Fruit fly (Drosophila melanogaster) whole organism, embryonic: ENCODE results near the gene CG9008.

Source experiments
- Ada2b ChIP-seq: fragments of 200-800 bp; sonication (Bioruptor generic); IDR thresholded peaks from 2 replicates; pipeline ENCODE4 v1.3.6; 2022; ENCODE audit warnings: missing biosample characterization, missing genetic modification characterization
- CG10147 ChIP-seq: fragments of 200-800 bp; sonication (Bioruptor generic); optimal IDR thresholded peaks from 2 replicates; lab custom pipeline; 2019; ENCODE audit warnings: missing biosample characterization, mild to moderate bottlenecking, missing genetic modification characterization, moderate library complexity
- CG10209 ChIP-seq: fragments of 200-800 bp; sonication (Bioruptor generic); optimal IDR thresholded peaks from 3 replicates; lab custom pipeline; 2017; ENCODE audit warnings: missing biosample characterization, mild to moderate bottlenecking, missing genetic modification characterization, missing genetic modification reagents
- CG10274 ChIP-seq: fragments of 200-800 bp; sonication (Bioruptor generic); optimal IDR thresholded peaks from 3 replicates; lab custom pipeline; 2017; ENCODE audit warnings: missing biosample characterization, mild to moderate bottlenecking, missing genetic modification characterization
- CG12071 ChIP-seq: fragments of 200-800 bp; sonication (Bioruptor generic); optimal IDR thresholded peaks from 3 replicates; lab custom pipeline; 2018; ENCODE audit warnings: missing biosample characterization, mild to moderate bottlenecking, missing genetic modification characterization
- CG1233 ChIP-seq: fragments of 200-800 bp; sonication (Bioruptor generic); optimal IDR thresholded peaks from 4 replicates; lab custom pipeline; 2018; ENCODE audit warnings: missing biosample characterization, mild to moderate bottlenecking, missing genetic modification characterization
- CG13296 ChIP-seq: fragments of 200-800 bp; sonication (Bioruptor generic); optimal IDR thresholded peaks from 3 replicates; lab custom pipeline; 2018; ENCODE audit warnings: missing biosample characterization, mild to moderate bottlenecking, missing genetic modification characterization
- CG14860 ChIP-seq: fragments of 200-800 bp; sonication (Bioruptor generic); IDR thresholded peaks from 3 replicates; pipeline ENCODE4 v1.3.6; 2022; ENCODE audit warnings: missing biosample characterization, missing genetic modification characterization; ENCODE audit not compliant: partially characterized antibody
- CG17359 ChIP-seq: fragments of 200-800 bp; sonication (Bioruptor generic); optimal IDR thresholded peaks from 3 replicates; lab custom pipeline; 2018; ENCODE audit warnings: missing biosample characterization, mild to moderate bottlenecking, missing genetic modification characterization, moderate library complexity
- CG17612 ChIP-seq: fragments of 200-800 bp; sonication (Bioruptor generic); IDR thresholded peaks from 2 replicates; pipeline ENCODE4 v1.3.6; 2022; ENCODE audit warnings: missing biosample characterization, missing genetic modification characterization
- CG3163 ChIP-seq: fragments of 200-800 bp; sonication (Bioruptor generic); optimal IDR thresholded peaks from 3 replicates; lab custom pipeline; 2016; ENCODE audit warnings: missing biosample characterization, missing genetic modification characterization
- CG4282 ChIP-seq: fragments of 200-800 bp; sonication (Bioruptor generic); optimal IDR thresholded peaks from 2 replicates; lab custom pipeline; 2016; ENCODE audit warnings: missing biosample characterization, missing genetic modification characterization
- CG4328 ChIP-seq: fragments of 200-800 bp; sonication (Bioruptor generic); optimal IDR thresholded peaks from 3 replicates; lab custom pipeline; 2017; ENCODE audit warnings: missing biosample characterization, missing genetic modification reagents, missing genetic modification characterization
- CG4820 ChIP-seq: fragments of 200-800 bp; sonication (Bioruptor generic); optimal IDR thresholded peaks from 3 replicates; lab custom pipeline; 2016; ENCODE audit warnings: missing biosample characterization, missing genetic modification characterization
- CG8290 ChIP-seq, 3 experiments: fragments of 200-800 bp; sonication (Bioruptor generic); optimal IDR thresholded peaks; 2 replicates each; lab custom pipeline; 2016 to 2019; ENCODE audit warnings: missing biosample characterization in 3 of 3, missing genetic modification characterization in 3 of 3, mild to moderate bottlenecking in 2 of 3, moderate library complexity in 1 of 3
- CG8388 ChIP-seq: fragments of 200-800 bp; sonication (Bioruptor generic); optimal IDR thresholded peaks from 2 replicates; lab custom pipeline; 2019; ENCODE audit warnings: missing biosample characterization, mild to moderate bottlenecking, missing genetic modification characterization, moderate library complexity
- CG8924 ChIP-seq: fragments of 200-800 bp; optimal IDR thresholded peaks from 3 replicates; lab custom pipeline; 2019; ENCODE audit warnings: missing biosample characterization, mild to moderate bottlenecking, missing genetic modification characterization, moderate library complexity
- CkIIα-i1 ChIP-seq: fragments of 200-800 bp; sonication (Bioruptor generic); IDR thresholded peaks from 2 replicates; pipeline ENCODE4 v1.3.6; 2022; ENCODE audit warnings: missing biosample characterization, missing genetic modification characterization
- Deaf1 ChIP-seq: fragments of 200-800 bp; optimal IDR thresholded peaks from 3 replicates; lab custom pipeline; 2019; ENCODE audit warnings: missing biosample characterization, mild to moderate bottlenecking, missing genetic modification characterization, moderate library complexity
- E2f2 ChIP-seq: fragments of 200-800 bp; sonication (Bioruptor generic); IDR thresholded peaks from 2 replicates; pipeline ENCODE4 v1.3.6; 2022; ENCODE audit warnings: missing biosample characterization, missing genetic modification characterization
- Hey ChIP-seq: fragments of 200-800 bp; sonication (Bioruptor generic); optimal IDR thresholded peaks from 3 replicates; lab custom pipeline; 2018; ENCODE audit warnings: missing biosample characterization, mild to moderate bottlenecking, missing genetic modification characterization
- Hmr ChIP-seq: fragments of 200-800 bp; sonication (Bioruptor generic); optimal IDR thresholded peaks from 3 replicates; lab custom pipeline; 2017; ENCODE audit warnings: mild to moderate bottlenecking, missing biosample characterization, missing genetic modification reagents, missing genetic modification characterization
- Hsf ChIP-seq: fragments of 200-800 bp; sonication (Bioruptor generic); optimal IDR thresholded peaks from 3 replicates; lab custom pipeline; 2016; ENCODE audit warnings: missing biosample characterization, missing genetic modification characterization
- Mad ChIP-seq: fragments of 200-800 bp; sonication (Bioruptor generic); optimal IDR thresholded peaks from 2 replicates; lab custom pipeline; 2016; ENCODE audit warnings: missing biosample characterization, missing genetic modification characterization
- PHDP ChIP-seq: fragments of 200-800 bp; sonication (Bioruptor generic); optimal IDR thresholded peaks from 3 replicates; lab custom pipeline; 2018; ENCODE audit warnings: missing biosample characterization, mild to moderate bottlenecking, missing genetic modification characterization, moderate library complexity
- Side ChIP-seq: fragments of 200-800 bp; sonication (Bioruptor generic); optimal IDR thresholded peaks from 2 replicates; lab custom pipeline; 2016; ENCODE audit warnings: missing biosample characterization, missing genetic modification characterization
- ase ChIP-seq: fragments of 200-800 bp; sonication (Bioruptor generic); IDR thresholded peaks from 3 replicates; pipeline ENCODE4 v1.3.6; 2022; ENCODE audit warnings: missing biosample characterization, missing genetic modification characterization
- ash1 ChIP-seq: fragments of 200-800 bp; sonication (Bioruptor generic); optimal IDR thresholded peaks from 2 replicates; lab custom pipeline; 2018; ENCODE audit warnings: missing biosample characterization, mild to moderate bottlenecking, missing genetic modification characterization
- btn ChIP-seq: fragments of 200-800 bp; sonication (Bioruptor generic); optimal IDR thresholded peaks from 2 replicates; lab custom pipeline; 2016; ENCODE audit warnings: missing biosample characterization, missing genetic modification characterization
- ci ChIP-seq: fragments of 200-800 bp; sonication (Bioruptor generic); IDR thresholded peaks from 3 replicates; pipeline ENCODE4 v1.3.6; 2022; ENCODE audit warnings: missing biosample characterization, missing genetic modification characterization
- da ChIP-seq: fragments of 200-800 bp; sonication (Bioruptor generic); optimal IDR thresholded peaks from 2 replicates; lab custom pipeline; 2016; ENCODE audit warnings: missing biosample characterization, missing genetic modification characterization
- dati ChIP-seq: fragments of 200-800 bp; sonication (Bioruptor generic); IDR thresholded peaks from 2 replicates; pipeline ENCODE4 v1.3.6; 2022; ENCODE audit warnings: missing biosample characterization, missing genetic modification characterization
- fd64A ChIP-seq: fragments of 200-800 bp; sonication (Bioruptor generic); optimal IDR thresholded peaks from 3 replicates; lab custom pipeline; 2018; ENCODE audit warnings: missing biosample characterization, mild to moderate bottlenecking, missing genetic modification characterization
- fd96Cb ChIP-seq: fragments of 200-800 bp; sonication (Bioruptor generic); optimal IDR thresholded peaks from 2 replicates; lab custom pipeline; 2018; ENCODE audit warnings: missing biosample characterization, mild to moderate bottlenecking, missing genetic modification characterization, moderate library complexity
- gem ChIP-seq: fragments of 200-800 bp; sonication (Bioruptor generic); optimal IDR thresholded peaks from 2 replicates; lab custom pipeline; 2019; ENCODE audit warnings: missing biosample characterization, mild to moderate bottlenecking, missing genetic modification characterization, moderate library complexity
- grn ChIP-seq: fragments of 200-800 bp; sonication (Bioruptor generic); optimal IDR thresholded peaks from 3 replicates; lab custom pipeline; 2017; ENCODE audit warnings: missing biosample characterization, missing genetic modification characterization
- ham ChIP-seq: fragments of 200-800 bp; sonication (Bioruptor generic); IDR thresholded peaks from 2 replicates; pipeline ENCODE4 v1.3.6; 2022; ENCODE audit warnings: missing biosample characterization, missing genetic modification characterization
- hkb ChIP-seq, 2 experiments: fragments of 200-800 bp in 1 of 2; fragments of >200 bp in 1 of 2; sonication (Bioruptor generic) in 1 of 2; IDR thresholded peaks in 1 of 2; optimal IDR thresholded peaks in 1 of 2; 2 replicates each; pipeline versions ENCODE4 v1.3.6 to Lab custom; 2017 to 2022; ENCODE audit warnings: missing biosample characterization in 1 of 2, missing genetic modification characterization in 1 of 2
- hth ChIP-seq: fragments of >200 bp; optimal IDR thresholded peaks from 2 replicates; lab custom pipeline; 2017; ENCODE audit warnings: inconsistent platforms
- knrl ChIP-seq: fragments of 200-800 bp; sonication (Bioruptor generic); IDR thresholded peaks from 3 replicates; pipeline ENCODE4 v1.3.6; 2022; ENCODE audit warnings: missing biosample characterization, missing genetic modification characterization; ENCODE audit not compliant: partially characterized antibody
- lov ChIP-seq, 2 experiments: fragments of 200-800 bp in 1 of 2; fragments of >200 bp in 1 of 2; sonication (Bioruptor generic) in 1 of 2; IDR thresholded peaks in 1 of 2; optimal IDR thresholded peaks in 1 of 2; 2 replicates in 1 of 2; 3 replicates in 1 of 2; pipeline versions ENCODE4 v1.3.6 to Lab custom; 2017 to 2022; ENCODE audit warnings: missing biosample characterization in 1 of 2, missing genetic modification characterization in 1 of 2
- nerfin-2 ChIP-seq: fragments of 200-800 bp; sonication (Bioruptor generic); IDR thresholded peaks from 2 replicates; pipeline ENCODE4 v1.3.6; 2022; ENCODE audit warnings: missing biosample characterization, missing genetic modification characterization; ENCODE audit not compliant: partially characterized antibody
- pan ChIP-seq, 4 experiments: fragments of >200 bp in 3 of 4; fragments of 200-800 bp in 1 of 4; sonication (Bioruptor generic) in 1 of 4; optimal IDR thresholded peaks in 3 of 4; IDR thresholded peaks in 1 of 4; 2 replicates each; pipeline versions ENCODE4 v1.3.6 to Lab custom; 2017 to 2022; ENCODE audit warnings: missing biosample characterization in 2 of 4, missing genetic modification characterization in 2 of 4, mixed read lengths in 1 of 4
- pita ChIP-seq: fragments of 200-800 bp; sonication (Bioruptor generic); optimal IDR thresholded peaks from 2 replicates; lab custom pipeline; 2017; ENCODE audit warnings: missing biosample characterization, mild to moderate bottlenecking, missing genetic modification characterization
- scrt ChIP-seq: fragments of 200-800 bp; sonication (Bioruptor generic); optimal IDR thresholded peaks from 2 replicates; lab custom pipeline; 2018; ENCODE audit warnings: missing biosample characterization, mild to moderate bottlenecking, missing genetic modification characterization, moderate library complexity
- ttk ChIP-seq: fragments of 200-800 bp; sonication (Bioruptor generic); IDR thresholded peaks from 2 replicates; pipeline ENCODE4 v2.1.2; 2022; ENCODE audit warnings: missing biosample characterization, missing genetic modification characterization
- vnd ChIP-seq: fragments of 200-800 bp; sonication (Bioruptor generic); IDR thresholded peaks from 3 replicates; pipeline ENCODE4 v1.3.6; 2022; ENCODE audit warnings: missing biosample characterization, missing genetic modification characterization; ENCODE audit not compliant: partially characterized antibody
- yki ChIP-seq: fragments of >200 bp; optimal IDR thresholded peaks from 3 replicates; lab custom pipeline; 2018
- zf30C ChIP-seq: fragments of 200-800 bp; sonication (Bioruptor generic); optimal IDR thresholded peaks from 3 replicates; lab custom pipeline; 2018; ENCODE audit warnings: missing biosample characterization, mild to moderate bottlenecking, missing genetic modification characterization

CG9008 gene

dm6 chr2L:13778648-13779047, 1.3 kb downstream of the CG9008 start (continued):
- TF ChIP-seq pita (GFP tag; lab: Kevin White, UChicago) = no peak
- TF ChIP-seq CG10274 (GFP tag; lab: Kevin White, UChicago) = no peak
- TF ChIP-seq grn = no peak
- TF ChIP-seq CG4820 (GFP tag; lab: Kevin White, UChicago) = peak; percentile 69
- no peak for TF ChIP-seq CG17612 (GFP tag; lab: Robert Waterston, UW)
- TF ChIP-seq vnd (GFP tag; lab: Robert Waterston, UW) = no peak
- TF ChIP-seq CG14860 (GFP tag; lab: Robert Waterston, UW) = no peak
- TF ChIP-seq nerfin-2 (GFP tag; lab: Robert Waterston, UW) = no peak
- peak; percentile 18 for TF ChIP-seq CG13296 (GFP tag; lab: Kevin White, UChicago)
- TF ChIP-seq Mad (GFP tag; lab: Kevin White, UChicago) = peak; percentile 18
- no peak for TF ChIP-seq CG4328 (GFP tag; lab: Kevin White, UChicago)
- TF ChIP-seq PHDP = peak; percentile 80
- TF ChIP-seq ham (GFP tag; lab: Robert Waterston, UW) = no peak
- TF ChIP-seq knrl (GFP tag; lab: Robert Waterston, UW) = no peak
- TF ChIP-seq Hsf (GFP tag; lab: Kevin White, UChicago) = peak; percentile 58
- TF ChIP-seq ttk (GFP tag; lab: Robert Waterston, UW) = peak; percentile 27; the same call in 1 of the 2 replicates
- TF ChIP-seq Ada2b (GFP tag; lab: Robert Waterston, UW) = peak; percentile 59
- TF ChIP-seq zf30C = peak; percentile 8
- TF ChIP-seq btn (GFP tag; lab: Kevin White, UChicago) = no peak
- peak; percentile 85 for TF ChIP-seq gem (tag; lab: Kevin White, UChicago)
- TF ChIP-seq hth (lab: Kevin White, UChicago) = no peak
- TF ChIP-seq E2f2 (GFP tag; lab: Robert Waterston, UW) = peak; percentile 38; the same call in 1 of the 2 replicates
- TF ChIP-seq yki = no peak
- TF ChIP-seq CG8924 (tag; lab: Kevin White, UChicago) = peak; percentile 81
- TF ChIP-seq CG17359 (tag; lab: Kevin White, UChicago) = peak; percentile 61
- peak; percentile 77 for TF ChIP-seq Hmr (GFP tag; lab: Kevin White, UChicago)
- TF ChIP-seq CkIIα-i1 (GFP tag; lab: Robert Waterston, UW) = no peak
- TF ChIP-seq hkb (optimal IDR thresholded peaks at IDR 0.05; lab: Kevin White, UChicago) = no peak
- peak; percentile 69 for TF ChIP-seq hkb (GFP tag; IDR thresholded peaks at IDR 0.05; lab: Robert Waterston, UW)
- TF ChIP-seq Hey (tag; lab: Kevin White, UChicago) = no peak
- peak; percentile 40 for TF ChIP-seq Deaf1 (tag; lab: Kevin White, UChicago)
- TF ChIP-seq da = peak; percentile 38
- peak; percentile 57; the same call in 1 of the 3 replicates for TF ChIP-seq ci (GFP tag; lab: Robert Waterston, UW)
- TF ChIP-seq ase (GFP tag; lab: Robert Waterston, UW) = no peak
- TF ChIP-seq CG3163 (GFP tag; lab: Kevin White, UChicago) = no peak
- no peak for TF ChIP-seq pan (optimal IDR thresholded peaks at IDR 0.05; lab: Kevin White, UChicago)
- TF ChIP-seq pan (GFP tag; optimal IDR thresholded peaks at IDR 0.05 in 1 of 2, IDR thresholded peaks at IDR 0.05 in 1 of 2) = peak in 1 of 2 experiments; percentile 47
- no peak for TF ChIP-seq fd64A (GFP tag; lab: Kevin White, UChicago)
- no peak for TF ChIP-seq Side (GFP tag; lab: Kevin White, UChicago)
- no peak for TF ChIP-seq dati (GFP tag; lab: Robert Waterston, UW)
- peak; percentile 61 for TF ChIP-seq fd96Cb (tag; lab: Kevin White, UChicago)
- TF ChIP-seq CG4282 = no peak
- peak; percentile 73 for TF ChIP-seq CG10209 (GFP tag; lab: Kevin White, UChicago)
- peak; percentile 60 for TF ChIP-seq CG8388
- TF ChIP-seq lov (optimal IDR thresholded peaks at IDR 0.05; lab: Kevin White, UChicago) = no peak
- no peak for TF ChIP-seq lov (GFP tag; IDR thresholded peaks at IDR 0.05; lab: Robert Waterston, UW)
- TF ChIP-seq ash1 (GFP tag; lab: Kevin White, UChicago) = no peak
- no peak for TF ChIP-seq CG8290 (GFP tag; optimal IDR thresholded peaks at IDR 0.05; lab: Kevin White, UChicago)
- TF ChIP-seq CG8290 (tag; optimal IDR thresholded peaks at IDR 0.05; lab: Kevin White, UChicago) = no peak
- TF ChIP-seq scrt (GFP tag; lab: Kevin White, UChicago) = peak; percentile 13
- TF ChIP-seq CG10147 (GFP tag; lab: Kevin White, UChicago) = peak; percentile 50
- TF ChIP-seq CG12071 (GFP tag; lab: Kevin White, UChicago) = no peak
- TF ChIP-seq CG1233 (GFP tag; lab: Kevin White, UChicago) = peak; percentile 37
